Worm (Caenorhabditis elegans): Measurements from ENCODE around the gene R08C7.5.
A peak's percentile ranks its signal among the peaks of the same experiment; 100 is the strongest.

DNA sequence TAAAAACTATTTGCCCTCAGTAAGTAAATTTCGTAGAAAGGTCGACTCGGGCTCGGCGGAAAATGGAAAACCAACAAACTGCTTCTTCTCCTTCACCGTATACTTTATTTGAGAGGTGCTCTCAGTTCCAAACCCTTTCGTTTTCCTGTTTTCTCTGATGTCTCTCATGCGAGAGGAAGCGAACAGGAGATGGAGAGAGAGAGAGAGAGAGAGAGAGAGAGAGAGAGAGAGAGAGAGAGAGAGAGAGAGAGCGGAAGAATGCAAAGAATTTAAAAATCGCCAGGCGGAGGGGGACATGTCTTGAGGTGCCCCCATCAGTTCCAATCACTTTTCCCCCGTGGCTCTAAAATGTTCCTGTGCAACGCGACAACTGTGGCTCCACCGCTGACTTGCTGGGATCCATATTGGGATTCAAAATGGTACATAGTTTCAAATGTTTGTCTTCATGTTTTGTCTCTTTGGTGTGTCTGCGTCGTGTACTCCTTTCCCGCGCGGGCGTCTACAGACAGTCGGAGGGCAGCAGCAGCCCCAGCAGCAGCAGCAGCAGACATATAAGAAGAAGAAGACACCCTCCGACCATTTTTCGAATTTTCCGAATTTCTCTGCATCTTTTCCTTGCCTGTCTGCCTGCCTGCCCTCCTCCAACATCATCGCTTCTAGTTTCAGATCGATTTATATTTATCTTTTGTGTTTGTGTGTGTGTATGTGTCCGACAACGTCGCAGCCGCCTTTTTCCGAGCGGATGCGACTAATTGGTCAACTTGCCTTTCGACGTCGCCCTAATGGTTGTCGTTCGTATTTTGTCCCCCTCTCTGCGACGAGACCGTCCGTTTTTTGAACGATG is 24.5 kb downstream of the R08C7.5 start, which contains the start of gene R08C7.11:
- TF ChIP-seq ama-1 (optimal IDR thresholded peaks at IDR 0.05): no peak
- no peak for TF ChIP-seq elt-3 (tag; optimal IDR thresholded peaks at IDR 0.05)
- TF ChIP-seq ztf-11 (tag; optimal IDR thresholded peaks at IDR 0.05): no peak
- TF ChIP-seq sem-4 (tag; optimal IDR thresholded peaks at IDR 0.05): no peak
- TF ChIP-seq ztf-4 (tag; optimal IDR thresholded peaks at IDR 0.05): no peak
- no peak for TF ChIP-seq nhr-77 (tag; optimal IDR thresholded peaks at IDR 0.05)
- no peak for TF ChIP-seq unc-62 (GFP tag; optimal IDR thresholded peaks at IDR 0.05)
- peak; percentile 29 for TF ChIP-seq peb-1 (tag; optimal IDR thresholded peaks at IDR 0.05)
- no peak for TF ChIP-seq dmd-4 (tag; optimal IDR thresholded peaks at IDR 0.05)
- TF ChIP-seq ceh-16 (tag; optimal IDR thresholded peaks at IDR 0.05): peak; percentile 34
- no peak for TF ChIP-seq unc-39 (tag; optimal IDR thresholded peaks at IDR 0.05)
- no peak for TF ChIP-seq fos-1 (tag; optimal IDR thresholded peaks at IDR 0.05)
- no peak for TF ChIP-seq zag-1 (tag; optimal IDR thresholded peaks at IDR 0.05)
- peak; percentile 15 for TF ChIP-seq lin-13 (GFP tag; optimal IDR thresholded peaks at IDR 0.05)
